Fruit fly (Drosophila melanogaster): ENCODE data around the gene Gr94a.

Gr94a gene

dm6 chr3R:23048690-23049118 lies 2.8 kb upstream of the Gr94a start (continued):
- no peak for TF ChIP-seq MTF-1 (GFP tag; optimal IDR thresholded peaks at IDR 0.05; ENCODE audit: borderline replicate concordance)
- peak; percentile 87 for TF ChIP-seq Drgx (GFP tag; IDR thresholded peaks at IDR 0.05)
- no peak for TF ChIP-seq zfh2 (GFP tag; optimal IDR thresholded peaks at IDR 0.05)
- TF ChIP-seq Elba2 (GFP tag; optimal IDR thresholded peaks at IDR 0.05) = no peak
- peak; percentile 16 for TF ChIP-seq BtbVII (GFP tag; optimal IDR thresholded peaks at IDR 0.05)
- TF ChIP-seq CG16863 (GFP tag; optimal IDR thresholded peaks at IDR 0.05) = peak; percentile 40
- no peak for TF ChIP-seq yki (optimal IDR thresholded peaks at IDR 0.05)
- TF ChIP-seq nerfin-2 (GFP tag; IDR thresholded peaks at IDR 0.05; ENCODE audit: partially characterized antibody) = no peak
- TF ChIP-seq Dbx (GFP tag; IDR thresholded peaks at IDR 0.05) = no peak
- peak; percentile 92 for TF ChIP-seq nmo (GFP tag; optimal IDR thresholded peaks at IDR 0.05)
- TF ChIP-seq CG14860 (GFP tag; IDR thresholded peaks at IDR 0.05; ENCODE audit: partially characterized antibody) = no peak
- TF ChIP-seq CTCF (GFP tag; optimal IDR thresholded peaks at IDR 0.05) = no peak
- TF ChIP-seq HLHmδ (GFP tag; optimal IDR thresholded peaks at IDR 0.05) = no peak
- TF ChIP-seq lola (GFP tag; optimal IDR thresholded peaks at IDR 0.05) = peak in 1 of 3 experiments; percentile 56
- TF ChIP-seq Aef1 (GFP tag; IDR thresholded peaks at IDR 0.05) = peak; percentile 61; the same call in 1 of the 3 replicates
- peak; percentile 46 for TF ChIP-seq slp2 (GFP tag; optimal IDR thresholded peaks at IDR 0.05)
- TF ChIP-seq sr (GFP tag; IDR thresholded peaks at IDR 0.05) = no peak
- peak; percentile 43 for TF ChIP-seq CG12071 (GFP tag; optimal IDR thresholded peaks at IDR 0.05)
- peak; percentile 26 for TF ChIP-seq eyg (GFP tag; optimal IDR thresholded peaks at IDR 0.05)
- TF ChIP-seq org-1 (GFP tag; optimal IDR thresholded peaks at IDR 0.05) = peak; percentile 63
- peak; percentile 27 for TF ChIP-seq CG15696 (tag; optimal IDR thresholded peaks at IDR 0.05)
- TF ChIP-seq Ssrp (tag; optimal IDR thresholded peaks at IDR 0.05) = peak; percentile 79
- TF ChIP-seq CG30403 (GFP tag; optimal IDR thresholded peaks at IDR 0.05) = peak; percentile 82
- TF ChIP-seq hbn (GFP tag; IDR thresholded peaks at IDR 0.05; ENCODE audit: partially characterized antibody) = no peak
- peak; percentile 80 for TF ChIP-seq Xrp1 (GFP tag; IDR thresholded peaks at IDR 0.05)
- TF ChIP-seq YL-1 (GFP tag; optimal IDR thresholded peaks at IDR 0.05) = no peak
- peak; percentile 10; the same call in 1 of the 2 replicates for TF ChIP-seq CG11696 (GFP tag; IDR thresholded peaks at IDR 0.05)
- TF ChIP-seq cad (GFP tag; optimal IDR thresholded peaks at IDR 0.05) = no peak
- TF ChIP-seq Bteb2 (GFP tag; optimal IDR thresholded peaks at IDR 0.05) = peak; percentile 60
- peak; percentile 44 for TF ChIP-seq CG10462 (GFP tag; optimal IDR thresholded peaks at IDR 0.05)
- TF ChIP-seq trem (tag; optimal IDR thresholded peaks at IDR 0.05) = peak; percentile 69
- TF ChIP-seq CG4360 (GFP tag; IDR thresholded peaks at IDR 0.05) = no peak
- peak; percentile 58 for TF ChIP-seq tio (GFP tag; optimal IDR thresholded peaks at IDR 0.05)
- no peak for TF ChIP-seq inv (GFP tag; IDR thresholded peaks at IDR 0.05; ENCODE audit: partially characterized antibody)
- no peak for TF ChIP-seq Adf1 (GFP tag; IDR thresholded peaks at IDR 0.05)
- TF ChIP-seq ham (GFP tag; IDR thresholded peaks at IDR 0.05) = no peak
- TF ChIP-seq D (optimal IDR thresholded peaks at IDR 0.05) = no peak
- peak; percentile 74 for TF ChIP-seq D (GFP tag; optimal IDR thresholded peaks at IDR 0.05)
- TF ChIP-seq ems (GFP tag; optimal IDR thresholded peaks at IDR 0.05) = peak; percentile 11
- peak; percentile 67 for TF ChIP-seq CG5180 (GFP tag; optimal IDR thresholded peaks at IDR 0.05)
- TF ChIP-seq HLH4C (GFP tag; IDR thresholded peaks at IDR 0.05; ENCODE audit: partially characterized antibody) = no peak
- peak; percentile 37 for TF ChIP-seq Hsf (GFP tag; optimal IDR thresholded peaks at IDR 0.05)
- TF ChIP-seq CG3281 (GFP tag; optimal IDR thresholded peaks at IDR 0.05) = peak; percentile 76
- TF ChIP-seq CG10321 (GFP tag; IDR thresholded peaks at IDR 0.05) = no peak
- TF ChIP-seq CG6765 (GFP tag; optimal IDR thresholded peaks at IDR 0.05) = no peak
- TF ChIP-seq Mad (GFP tag; optimal IDR thresholded peaks at IDR 0.05) = peak; percentile 36
- peak; percentile 73 for TF ChIP-seq CG6689 (GFP tag; IDR thresholded peaks at IDR 0.05)
- TF ChIP-seq chn (GFP tag; optimal IDR thresholded peaks at IDR 0.05) = peak; percentile 31
- no peak for TF ChIP-seq pb (GFP tag; optimal IDR thresholded peaks at IDR 0.05)
- peak; percentile 58 for TF ChIP-seq CG18476 (GFP tag; optimal IDR thresholded peaks at IDR 0.05)
- TF ChIP-seq CG17912 (GFP tag; optimal IDR thresholded peaks at IDR 0.05) = no peak
- peak; percentile 33 for TF ChIP-seq lbe (GFP tag; optimal IDR thresholded peaks at IDR 0.05)

Data from whole organism, embryonic.